Fruit fly (Drosophila melanogaster) whole organism, wandering third instar larva: ENCODE results near the gene CG10909.

Source experiments
- CG9705 ChIP-seq: fragments of 200-800 bp; sonication (Bioruptor generic); optimal IDR thresholded peaks from 2 replicates; lab custom pipeline; 2018; ENCODE audit warnings: missing biosample characterization, mild to moderate bottlenecking, missing genetic modification characterization
- GATAd ChIP-seq: sonication (Bioruptor generic); optimal IDR thresholded peaks from 2 replicates; lab custom pipeline; 2016; ENCODE audit warnings: missing biosample characterization, missing genetic modification characterization
- N ChIP-seq: fragments of >200 bp; optimal IDR thresholded peaks from 2 replicates; lab custom pipeline; 2018; ENCODE audit warnings: missing biosample characterization, missing external identifiers, missing genetic modification characterization
- dmrt93B ChIP-seq: fragments of 200-800 bp; sonication (Bioruptor generic); optimal IDR thresholded peaks from 2 replicates; lab custom pipeline; 2018; ENCODE audit warnings: missing biosample characterization, mild to moderate bottlenecking, missing genetic modification characterization
- psq ChIP-seq: fragments of 200-800 bp; sonication (Bioruptor generic); optimal IDR thresholded peaks from 3 replicates; lab custom pipeline; 2017; ENCODE audit warnings: missing biosample characterization, mild to moderate bottlenecking, missing genetic modification characterization, moderate library complexity

DNA sequence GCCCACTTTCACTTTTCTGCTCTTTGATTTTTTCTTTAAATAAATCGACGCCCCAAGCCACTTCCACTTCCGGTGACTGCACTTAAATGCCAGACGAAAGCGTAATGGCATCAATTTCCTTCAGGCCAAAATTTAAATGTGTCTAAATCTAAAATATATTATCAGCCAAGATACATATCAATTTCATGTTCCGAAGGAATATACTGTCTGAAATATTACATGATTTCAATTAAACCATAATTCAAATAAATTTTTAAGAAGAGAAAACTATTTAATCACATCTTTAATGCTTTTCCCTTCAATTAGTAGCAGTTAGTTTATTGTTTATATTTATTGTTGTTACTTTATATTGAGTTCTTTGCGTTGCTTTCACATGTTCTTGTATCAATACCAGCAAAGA is 19.4 kb downstream of the CG10909 start, which contains the start of gene d-cup:
- TF ChIP-seq dmrt93B, result no peak
- TF ChIP-seq GATAd, result no peak
- no peak for TF ChIP-seq CG9705 (GFP tag; lab: Kevin White, UChicago)
- TF ChIP-seq psq (GFP tag; lab: Kevin White, UChicago), result no peak
- no peak for TF ChIP-seq N (GFP tag; lab: Kevin White, UChicago)
